Fruit fly (Drosophila melanogaster): Measurements from ENCODE around the gene CG11927.

CG11927 gene

DNA sequence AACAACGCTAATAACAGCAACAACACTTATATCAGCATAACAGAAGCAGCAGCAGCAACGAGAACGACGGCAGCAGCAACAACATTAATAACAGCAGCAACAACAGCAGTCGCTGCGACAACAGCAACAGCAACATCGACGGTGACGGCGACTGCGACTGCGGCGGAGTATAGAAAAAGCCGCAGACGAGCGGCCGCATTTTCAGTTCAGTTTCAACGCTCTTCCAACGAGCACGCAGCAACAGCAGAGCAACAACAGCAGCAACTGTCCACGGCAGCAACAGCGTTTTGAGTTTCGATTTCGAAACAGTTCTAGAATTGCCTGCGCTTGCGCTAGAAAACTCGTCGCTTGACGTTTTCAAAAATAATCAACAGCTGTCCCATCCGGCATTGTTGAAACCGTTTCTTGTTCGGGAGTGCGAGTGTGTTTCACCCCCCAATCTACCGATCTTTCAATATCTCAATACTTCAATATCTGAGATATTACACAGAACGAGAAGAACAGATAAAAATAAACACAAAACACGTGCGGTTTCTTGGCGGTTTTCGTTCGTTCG, 44.4 kb downstream of the CG11927 start, which contains the start of gene CG3036 (continued):
- TF ChIP-seq row (GFP tag; IDR thresholded peaks at IDR 0.05) (peak; percentile 6; the same call in 1 of the 3 replicates), cas (GFP tag; IDR thresholded peaks at IDR 0.05) (no peak), slou (GFP tag; optimal IDR thresholded peaks at IDR 0.05) (no peak), exex (tag; optimal IDR thresholded peaks at IDR 0.05) (no peak), ara (GFP tag; IDR thresholded peaks at IDR 0.05) (0 out of 2 replicates have a peak, but pooled peaks have one; percentile 16), sens-2 (GFP tag; IDR thresholded peaks at IDR 0.05) (peak; percentile 31; the same call in 1 of the 2 replicates), Oaz (GFP tag; IDR thresholded peaks at IDR 0.05) (no peak), scrt (GFP tag; optimal IDR thresholded peaks at IDR 0.05) (peak; percentile 88), CG32767 (GFP tag; IDR thresholded peaks at IDR 0.05) (no peak), CG10543 (GFP tag; optimal IDR thresholded peaks at IDR 0.05) (peak; percentile 70), dpn (GFP tag; optimal IDR thresholded peaks at IDR 0.05) (no peak), CG12659 (GFP tag; optimal IDR thresholded peaks at IDR 0.05) (peak; percentile 14), pho (GFP tag; optimal IDR thresholded peaks at IDR 0.05) (no peak), peb (GFP tag; IDR thresholded peaks at IDR 0.05) (no peak), yki (optimal IDR thresholded peaks at IDR 0.05) (no peak), pros (GFP tag; optimal IDR thresholded peaks at IDR 0.05) (peak; percentile 30), CG4404 (GFP tag; IDR thresholded peaks at IDR 0.05) (no peak), CG4707 (GFP tag; optimal IDR thresholded peaks at IDR 0.05) (no peak), dmrt11E (tag; optimal IDR thresholded peaks at IDR 0.05) (no peak), CG10366 (GFP tag; IDR thresholded peaks at IDR 0.05) (no peak), CG32532 (GFP tag; IDR thresholded peaks at IDR 0.05) (no peak), Camta (GFP tag; optimal IDR thresholded peaks at IDR 0.05) (no peak), CG6272 (GFP tag; IDR thresholded peaks at IDR 0.05) (no peak), CG8290 (GFP tag; optimal IDR thresholded peaks at IDR 0.05) (peak; percentile 32), CG8290 (tag; optimal IDR thresholded peaks at IDR 0.05) (peak; percentile 4 to 70), CG8359 (GFP tag; optimal IDR thresholded peaks at IDR 0.05; ENCODE audit: borderline replicate concordance) (peak; percentile 79), CG13296 (GFP tag; optimal IDR thresholded peaks at IDR 0.05) (peak; percentile 47), insv (GFP tag; optimal IDR thresholded peaks at IDR 0.05) (no peak), prd (optimal IDR thresholded peaks at IDR 0.05) (no peak), prd (GFP tag; IDR thresholded peaks at IDR 0.05) (0 out of 3 replicates have a peak, but pooled peaks have one; percentile 22), cg (GFP tag; optimal IDR thresholded peaks at IDR 0.05) (peak; percentile 34), CG1602 (GFP tag; optimal IDR thresholded peaks at IDR 0.05) (no peak), her (GFP tag; optimal IDR thresholded peaks at IDR 0.05) (peak; percentile 75), az2 (GFP tag; optimal IDR thresholded peaks at IDR 0.05) (no peak), bigmax (GFP tag; optimal IDR thresholded peaks at IDR 0.05) (no peak), phol (tag; optimal IDR thresholded peaks at IDR 0.05) (no peak), CG7928 (GFP tag; optimal IDR thresholded peaks at IDR 0.05) (no peak), bowl (GFP tag; IDR thresholded peaks at IDR 0.05) (peak; percentile 57; the same call in 1 of the 2 replicates), lov (optimal IDR thresholded peaks at IDR 0.05) (no peak), lov (GFP tag; IDR thresholded peaks at IDR 0.05) (peak; percentile 51; the same call in 1 of the 3 replicates), Bdp1 (GFP tag; optimal IDR thresholded peaks at IDR 0.05) (no peak), nerfin-2 (GFP tag; IDR thresholded peaks at IDR 0.05; ENCODE audit: partially characterized antibody) (peak; percentile 21; the same call in 1 of the 2 replicates), gce (GFP tag; IDR thresholded peaks at IDR 0.05) (0 out of 3 replicates have a peak, but pooled peaks have one; percentile 57), sisA (GFP tag; IDR thresholded peaks at IDR 0.05) (no peak), nerfin-1 (tag; optimal IDR thresholded peaks at IDR 0.05) (peak; percentile 37), CG10267 (tag; optimal IDR thresholded peaks at IDR 0.05) (peak; percentile 51), knrl (GFP tag; IDR thresholded peaks at IDR 0.05; ENCODE audit: partially characterized antibody) (no peak), zfh1 (GFP tag; IDR thresholded peaks at IDR 0.05) (peak; percentile 50; the same call in 1 of the 3 replicates), CG11696 (GFP tag; IDR thresholded peaks at IDR 0.05) (no peak), esg (GFP tag; conservative IDR thresholded peaks at IDR 0.05) (no peak), lola (GFP tag; optimal IDR thresholded peaks at IDR 0.05) (no peak)
